Worm (Caenorhabditis elegans) whole organism, early embryonic: ENCODE results near the gene F44G3.7.

Experiments used
- B0310.2 ChIP-seq: sonication (generic microtip); optimal IDR thresholded peaks from 2 replicates; lab custom pipeline; 2016; ENCODE audit warnings: mild to moderate bottlenecking, missing genetic modification characterization, missing compliant biosample characterization
- F13C5.2 ChIP-seq: sonication (generic microtip); optimal IDR thresholded peaks from 2 replicates; lab custom pipeline; 2017; ENCODE audit warnings: mild to moderate bottlenecking, missing genetic modification characterization, inconsistent platforms, missing compliant biosample characterization
- ama-1 ChIP-seq: fragments of 150-350 bp; optimal IDR thresholded peaks from 2 replicates; lab custom pipeline; 2014
- pes-1 ChIP-seq: fragments of 200-800 bp; sonication (Bioruptor generic); IDR thresholded peaks from 2 replicates; pipeline ENCODE4 v1.3.6; 2022; ENCODE audit warnings: missing genetic modification reagents, missing genetic modification characterization, missing compliant biosample characterization

ce11 chrV:16100103-16100730 is 36.7 kb downstream of the F44G3.7 start, which contains the start of gene cth-1:
- no peak for TF ChIP-seq ama-1 (lab: Kevin White, UChicago)
- TF ChIP-seq F13C5.2 (tag; lab: Kevin White, UChicago): no peak
- no peak for TF ChIP-seq pes-1
- no peak for TF ChIP-seq B0310.2 (tag; lab: Kevin White, UChicago)
